Fruit fly (Drosophila melanogaster): ENCODE results near the gene ph-p.

dm6 chrX:2184563-2184962 lies 46.4 kb upstream of the ph-p start, which contains the start of the genes Nmd3 and CG17776:
- no peak for TF ChIP-seq CG34367 (tag; optimal IDR thresholded peaks at IDR 0.05)
- TF ChIP-seq CG8159 (tag; optimal IDR thresholded peaks at IDR 0.05) = no peak
- TF ChIP-seq CG17806 (tag; optimal IDR thresholded peaks at IDR 0.05) = no peak
- TF ChIP-seq Pif1B (GFP tag; optimal IDR thresholded peaks at IDR 0.05) = no peak
- TF ChIP-seq gl (tag; optimal IDR thresholded peaks at IDR 0.05) = no peak
- TF ChIP-seq D1 (tag; optimal IDR thresholded peaks at IDR 0.05) = no peak
- no peak for TF ChIP-seq CG13204 (GFP tag; optimal IDR thresholded peaks at IDR 0.05)
- TF ChIP-seq Ets98B (GFP tag; IDR thresholded peaks at IDR 0.05) = no peak
- TF ChIP-seq EcR (GFP tag; optimal IDR thresholded peaks at IDR 0.05) = no peak

All from whole organism, pupa.